Worm (Caenorhabditis elegans) whole organism, midembryonic: Measurements from ENCODE around the gene F42A10.9.

Experiments
- klf-2 ChIP-seq: fragments of 200-800 bp; sonication (Bioruptor generic); conservative IDR thresholded peaks from 2 replicates; pipeline ENCODE4 v1.3.6; 2022; ENCODE audit warnings: missing genetic modification reagents, missing genetic modification characterization, missing compliant biosample characterization
- tab-1 ChIP-seq: fragments of 200-800 bp; sonication (Bioruptor generic); IDR thresholded peaks from 2 replicates; pipeline ENCODE4 v1.3.6; 2022; ENCODE audit warnings: missing genetic modification characterization, missing compliant biosample characterization
- ztf-23 ChIP-seq: fragments of 200-800 bp; sonication (Bioruptor generic); IDR thresholded peaks from 2 replicates; pipeline ENCODE4 v1.3.6; 2022; ENCODE audit warnings: missing genetic modification reagents, missing genetic modification characterization, missing compliant biosample characterization

DNA sequence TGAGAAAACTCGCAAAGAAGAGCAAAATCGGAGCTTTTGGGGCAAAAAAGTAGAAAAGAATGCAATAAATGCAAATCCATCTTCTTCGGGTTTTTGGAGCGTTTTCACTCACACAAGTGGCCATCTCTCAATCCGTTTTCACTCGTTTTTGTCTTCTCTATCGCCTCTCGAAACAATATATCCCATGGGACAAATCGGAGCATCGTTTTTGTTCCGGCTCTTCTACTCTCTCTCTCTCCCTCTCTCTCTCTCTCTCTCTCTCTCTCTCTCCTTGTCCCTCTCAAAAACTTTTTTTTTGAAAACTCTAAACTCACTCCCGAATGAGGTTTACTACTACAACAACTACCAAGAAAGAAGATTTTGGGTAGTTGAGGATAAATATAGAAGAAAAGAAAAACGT, 22.8 kb upstream of the F42A10.9 start:
- TF ChIP-seq klf-2 (GFP tag; lab: Robert Waterston, UW) (no peak), ztf-23 (GFP tag; lab: Robert Waterston, UW) (no peak), tab-1 (GFP tag; lab: Robert Waterston, UW) (no peak)
